Fruit fly (Drosophila melanogaster) Kc167 (cell line): Measurements from ENCODE around the gene Pgant6.

Experiments
- Myc ChIP-seq: fragments of >200 bp; optimal IDR thresholded peaks from 2 replicates; lab custom pipeline; 2017; ENCODE audit warnings: missing external identifiers
- Sin3A ChIP-seq: fragments of >200 bp; optimal IDR thresholded peaks from 2 replicates; lab custom pipeline; 2018; ENCODE audit warnings: missing external identifiers
- h ChIP-seq: fragments of >200 bp; optimal IDR thresholded peaks from 3 replicates; lab custom pipeline; 2018; ENCODE audit warnings: missing external identifiers
- insv ChIP-seq: fragments of >200 bp; optimal IDR thresholded peaks from 3 replicates; lab custom pipeline; 2018; ENCODE audit warnings: missing external identifiers
- psq ChIP-seq: fragments of >200 bp; optimal IDR thresholded peaks from 2 replicates; lab custom pipeline; 2017; ENCODE audit warnings: missing external identifiers
- ttk ChIP-seq: sonication (Bioruptor generic); optimal IDR thresholded peaks from 2 replicates; lab custom pipeline; 2017; ENCODE audit warnings: missing external identifiers

Gene Pgant6

DNA sequence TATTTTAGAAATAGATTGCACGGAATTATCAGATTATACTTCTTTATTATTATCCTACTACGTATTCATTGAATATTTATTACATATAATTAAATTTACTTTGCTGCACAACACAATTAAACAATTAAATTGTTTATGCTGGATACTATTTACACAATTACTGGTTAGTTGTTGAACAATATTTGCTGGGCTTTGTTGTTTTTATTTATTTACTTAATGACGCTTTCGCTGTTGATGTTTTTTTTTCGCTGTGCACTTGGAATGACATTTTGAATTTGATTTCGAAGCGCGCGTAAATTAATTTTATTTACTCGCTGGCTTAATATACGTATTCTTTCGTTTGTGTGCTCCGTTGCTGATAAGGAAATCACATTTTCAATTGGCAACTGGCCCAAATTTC, 38.2 kb downstream of the Pgant6 start:
- TF ChIP-seq ttk (lab: Kevin White, UChicago) (no peak), insv (lab: Kevin White, UChicago) (no peak), h (lab: Kevin White, UChicago) (no peak), psq (lab: Kevin White, UChicago) (no peak), Myc (no peak), Sin3A (no peak)

dm6 chr3L:2820930-2821505, 39.0 kb downstream of the Pgant6 start:
- TF ChIP-seq h (lab: Kevin White, UChicago): no peak

- no peak for TF ChIP-seq Sin3A
- TF ChIP-seq h (lab: Kevin White, UChicago): no peak
- TF ChIP-seq insv (lab: Kevin White, UChicago): no peak
- no peak for TF ChIP-seq Myc
- TF ChIP-seq psq (lab: Kevin White, UChicago): no peak
- TF ChIP-seq ttk (lab: Kevin White, UChicago): no peak
These were observed 40.9 kb downstream of the Pgant6 start for dm6 chr3L:2822955-2823354.

DNA sequence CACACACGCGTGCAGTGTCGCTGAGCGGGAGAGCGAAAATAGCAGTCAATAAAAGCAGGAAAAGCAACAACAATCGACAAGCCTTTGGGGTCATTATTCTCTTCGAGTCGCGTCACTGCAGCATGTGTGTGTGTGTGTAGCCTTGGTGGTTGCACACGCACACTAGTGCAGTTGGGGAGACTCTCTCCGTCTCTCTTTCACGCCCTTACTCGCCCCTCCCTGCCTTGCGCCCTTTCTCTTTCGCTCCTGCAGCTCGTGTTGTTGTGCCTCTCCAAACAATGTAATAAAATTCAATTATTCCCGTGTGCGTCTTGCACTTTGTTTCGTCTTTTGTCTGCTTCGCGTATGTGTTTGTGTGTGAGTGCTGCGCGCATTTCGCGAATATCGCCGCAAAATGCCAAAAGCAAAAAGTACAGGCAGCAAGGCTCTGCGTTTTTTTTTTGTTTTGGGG, 41.5 kb downstream of the Pgant6 start:
- TF ChIP-seq h (lab: Kevin White, UChicago): no peak

- no peak for TF ChIP-seq Myc
- TF ChIP-seq psq (lab: Kevin White, UChicago): peak; percentile 18
These were observed 42.1 kb downstream of the Pgant6 start for dm6 chr3L:2824024-2824687.

DNA sequence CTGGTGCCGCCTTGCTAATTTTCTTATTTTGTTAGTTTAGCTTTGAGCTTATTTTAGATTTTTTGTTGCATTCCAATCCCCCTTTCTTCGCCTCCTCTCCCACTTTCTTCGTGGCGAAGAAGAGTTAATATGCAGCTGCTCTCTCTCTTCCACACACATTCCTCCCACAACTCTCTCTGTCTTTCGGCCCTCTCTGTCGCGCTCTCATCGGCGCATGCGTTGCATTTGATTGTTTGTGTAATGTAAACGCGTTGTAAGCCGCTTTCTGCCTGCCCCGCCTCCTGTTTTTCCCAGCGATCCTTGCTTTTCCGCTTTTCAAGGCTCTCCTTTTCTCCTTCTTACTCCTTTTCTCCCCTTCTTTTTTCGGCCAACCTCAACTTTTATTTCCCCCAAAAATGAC, 42.7 kb downstream of the Pgant6 start:
- TF ChIP-seq Sin3A (no peak), ttk (lab: Kevin White, UChicago) (no peak), h (lab: Kevin White, UChicago) (no peak), psq (lab: Kevin White, UChicago) (no peak), Myc (no peak), insv (lab: Kevin White, UChicago) (no peak)

dm6 chr3L:2825377-2825776, 43.3 kb downstream of the Pgant6 start:
- TF ChIP-seq Sin3A (no peak), insv (lab: Kevin White, UChicago) (no peak)

- no peak for TF ChIP-seq Myc
- no peak for TF ChIP-seq insv (lab: Kevin White, UChicago)
- TF ChIP-seq psq (lab: Kevin White, UChicago): no peak
- TF ChIP-seq ttk (lab: Kevin White, UChicago): no peak
- no peak for TF ChIP-seq Sin3A
- no peak for TF ChIP-seq h (lab: Kevin White, UChicago)
These were observed 46.1 kb downstream of the Pgant6 start for dm6 chr3L:2828163-2828562.

dm6 chr3L:2828610-2829139, 46.6 kb downstream of the Pgant6 start:
- TF ChIP-seq insv (lab: Kevin White, UChicago) (no peak), h (lab: Kevin White, UChicago) (no peak), Sin3A (no peak), Myc (no peak), ttk (lab: Kevin White, UChicago) (no peak), psq (lab: Kevin White, UChicago) (no peak)

dm6 chr3L:2829916-2830315, 47.9 kb downstream of the Pgant6 start:
- TF ChIP-seq Sin3A: no peak
- TF ChIP-seq insv (lab: Kevin White, UChicago): no peak
- TF ChIP-seq ttk (lab: Kevin White, UChicago): no peak
- no peak for TF ChIP-seq psq (lab: Kevin White, UChicago)
- TF ChIP-seq h (lab: Kevin White, UChicago): no peak
- TF ChIP-seq Myc: no peak

dm6 chr3L:2831157-2831556, 49.1 kb downstream of the Pgant6 start:
- TF ChIP-seq Sin3A (no peak), psq (lab: Kevin White, UChicago) (no peak), ttk (lab: Kevin White, UChicago) (no peak), h (lab: Kevin White, UChicago) (no peak), insv (lab: Kevin White, UChicago) (no peak), Myc (no peak)

dm6 chr3L:2831729-2832128, 49.7 kb downstream of the Pgant6 start:
- TF ChIP-seq Sin3A: no peak
- TF ChIP-seq insv (lab: Kevin White, UChicago): no peak
- TF ChIP-seq Myc: no peak
- no peak for TF ChIP-seq ttk (lab: Kevin White, UChicago)
- TF ChIP-seq h (lab: Kevin White, UChicago): no peak
- no peak for TF ChIP-seq psq (lab: Kevin White, UChicago)

- no peak for TF ChIP-seq Sin3A
- TF ChIP-seq Myc: no peak
- TF ChIP-seq h (lab: Kevin White, UChicago): no peak
- TF ChIP-seq insv (lab: Kevin White, UChicago): no peak
- TF ChIP-seq psq (lab: Kevin White, UChicago): no peak
- TF ChIP-seq ttk (lab: Kevin White, UChicago): no peak
These were observed 50.2 kb downstream of the Pgant6 start for dm6 chr3L:2832268-2832667.
